Fruit fly (Drosophila melanogaster) Kc167 (cell line): Measurements from ENCODE around the gene eIF5B.

Source experiments
- Myc ChIP-seq: fragments of >200 bp; optimal IDR thresholded peaks from 2 replicates; lab custom pipeline; 2017; ENCODE audit warnings: missing external identifiers
- Sin3A ChIP-seq: fragments of >200 bp; optimal IDR thresholded peaks from 2 replicates; lab custom pipeline; 2018; ENCODE audit warnings: missing external identifiers
- h ChIP-seq: fragments of >200 bp; optimal IDR thresholded peaks from 3 replicates; lab custom pipeline; 2018; ENCODE audit warnings: missing external identifiers
- insv ChIP-seq: fragments of >200 bp; optimal IDR thresholded peaks from 3 replicates; lab custom pipeline; 2018; ENCODE audit warnings: missing external identifiers
- psq ChIP-seq: fragments of >200 bp; optimal IDR thresholded peaks from 2 replicates; lab custom pipeline; 2017; ENCODE audit warnings: missing external identifiers
- ttk ChIP-seq: sonication (Bioruptor generic); optimal IDR thresholded peaks from 2 replicates; lab custom pipeline; 2017; ENCODE audit warnings: missing external identifiers

DNA sequence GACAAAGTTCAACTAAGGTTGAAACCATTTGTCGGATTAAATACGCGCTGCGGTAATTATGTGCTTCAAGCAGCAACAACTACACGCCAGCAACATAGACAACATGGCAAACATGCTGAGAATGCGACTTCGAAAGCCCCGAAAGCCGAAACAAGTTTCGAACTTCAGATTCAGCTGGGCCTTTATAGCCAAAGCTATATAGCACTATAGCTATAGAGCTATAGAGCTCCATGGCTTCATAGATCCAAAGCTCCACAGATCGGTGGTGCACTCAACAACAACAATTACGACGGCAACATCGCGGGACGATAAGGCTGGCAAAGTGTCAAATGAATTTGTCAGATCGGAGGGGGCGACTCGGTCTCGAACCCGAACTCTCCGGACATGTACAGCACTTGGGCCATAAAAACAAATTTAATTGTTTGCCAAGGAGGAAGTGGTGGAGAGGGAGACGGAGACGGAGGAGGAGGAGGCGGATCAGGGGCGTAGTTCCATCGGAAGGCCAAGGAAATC is 63.4 kb downstream of the eIF5B start:
- TF ChIP-seq Myc (no peak), insv (lab: Kevin White, UChicago) (no peak), psq (lab: Kevin White, UChicago) (no peak), h (lab: Kevin White, UChicago) (no peak), ttk (lab: Kevin White, UChicago) (no peak), Sin3A (lab: Kevin White, UChicago) (no peak)
